Worm (Caenorhabditis elegans) whole organism, midembryonic: Measurements from ENCODE around the gene T04B2.7.

Experiments
- T22C8.4 ChIP-seq: fragments of 200-800 bp; sonication (Bioruptor generic); IDR thresholded peaks from 2 replicates; pipeline ENCODE4 v1.3.6; 2022; ENCODE audit warnings: missing genetic modification characterization, missing compliant biosample characterization
- cog-1 ChIP-seq: sonication (generic microtip); optimal IDR thresholded peaks from 2 replicates; lab custom pipeline; 2016; ENCODE audit warnings: missing genetic modification characterization, missing compliant biosample characterization
- flt-1 ChIP-seq: fragments of 200-800 bp; sonication (Bioruptor generic); IDR thresholded peaks from 2 replicates; pipeline ENCODE4 v1.3.6; 2022; ENCODE audit warnings: missing genetic modification characterization, missing compliant biosample characterization
- klf-2 ChIP-seq: fragments of 200-800 bp; sonication (Bioruptor generic); conservative IDR thresholded peaks from 2 replicates; pipeline ENCODE4 v1.3.6; 2022; ENCODE audit warnings: missing genetic modification reagents, missing genetic modification characterization, missing compliant biosample characterization
- med-1 ChIP-seq: sonication (generic microtip); optimal IDR thresholded peaks from 2 replicates; lab custom pipeline; 2017; ENCODE audit warnings: missing genetic modification characterization, mild to moderate bottlenecking, missing compliant biosample characterization, antibody characterized with exemption, missing genetic modification reagents; ENCODE audit not compliant: insufficient read depth
- ref-1 ChIP-seq: fragments of 200-800 bp; sonication (Bioruptor generic); conservative IDR thresholded peaks from 2 replicates; pipeline ENCODE4 v1.3.6; 2022; ENCODE audit warnings: missing genetic modification reagents, missing genetic modification characterization, missing compliant biosample characterization
- tab-1 ChIP-seq: fragments of 200-800 bp; sonication (Bioruptor generic); IDR thresholded peaks from 2 replicates; pipeline ENCODE4 v1.3.6; 2022; ENCODE audit warnings: missing genetic modification characterization, missing compliant biosample characterization
- ztf-23 ChIP-seq: fragments of 200-800 bp; sonication (Bioruptor generic); IDR thresholded peaks from 2 replicates; pipeline ENCODE4 v1.3.6; 2022; ENCODE audit warnings: missing genetic modification reagents, missing genetic modification characterization, missing compliant biosample characterization
- ztf-29 ChIP-seq: fragments of 200-800 bp; sonication (Bioruptor generic); IDR thresholded peaks from 2 replicates; pipeline ENCODE4 v1.3.6; 2022; ENCODE audit warnings: missing genetic modification reagents, missing genetic modification characterization, missing compliant biosample characterization

- TF ChIP-seq ref-1 (GFP tag; lab: Robert Waterston, UW) (no peak), flt-1 (GFP tag; lab: Robert Waterston, UW) (no peak), ztf-23 (GFP tag; lab: Robert Waterston, UW) (no peak), cog-1 (tag; lab: Kevin White, UChicago) (no peak), klf-2 (GFP tag; lab: Robert Waterston, UW) (no peak), ztf-29 (GFP tag; lab: Robert Waterston, UW) (no peak), T22C8.4 (GFP tag; lab: Robert Waterston, UW) (no peak), med-1 (no peak), tab-1 (GFP tag; lab: Robert Waterston, UW) (no peak)
Measured at ce11 chrIV:10059175-10059574, 3.1 kb upstream of the T04B2.7 start.
